Worm (Caenorhabditis elegans) whole organism, young adult: Measurements from ENCODE around the gene ador-1.

Experiments used
- B0019.2 ChIP-seq: fragments of 200-800 bp; sonication (Bioruptor generic); conservative IDR thresholded peaks from 2 replicates; pipeline ENCODE4 v1.3.6; 2022; ENCODE audit warnings: missing genetic modification reagents, missing genetic modification characterization, missing compliant biosample characterization
- C06A6.2 ChIP-seq: fragments of 200-800 bp; sonication (Bioruptor generic); conservative IDR thresholded peaks from 2 replicates; pipeline ENCODE4 v1.3.6; 2022; ENCODE audit warnings: missing genetic modification characterization, missing compliant biosample characterization
- D2030.7 ChIP-seq: fragments of 200-800 bp; sonication (Bioruptor generic); IDR thresholded peaks from 2 replicates; pipeline ENCODE4 v1.3.6; 2022; ENCODE audit warnings: missing genetic modification reagents, missing genetic modification characterization, missing compliant biosample characterization
- F39B2.1 ChIP-seq: fragments of 200-800 bp; sonication (Bioruptor generic); IDR thresholded peaks from 2 replicates; pipeline ENCODE4 v1.3.6; 2022; ENCODE audit warnings: missing genetic modification reagents, missing genetic modification characterization, missing compliant biosample characterization
- F55B11.4 ChIP-seq: sonication (generic microtip); optimal IDR thresholded peaks from 2 replicates; lab custom pipeline; 2016; ENCODE audit warnings: missing compliant biosample characterization, missing genetic modification characterization, borderline replicate concordance; ENCODE audit not compliant: insufficient read depth
- F57C9.4 ChIP-seq: sonication (generic microtip); optimal IDR thresholded peaks from 2 replicates; lab custom pipeline; 2017; ENCODE audit warnings: mild to moderate bottlenecking, missing genetic modification characterization, missing compliant biosample characterization
- Y56A3A.18 ChIP-seq: fragments of 200-800 bp; sonication (Bioruptor generic); IDR thresholded peaks from 2 replicates; pipeline ENCODE4 v1.3.6; 2022; ENCODE audit warnings: missing genetic modification reagents, missing genetic modification characterization, missing compliant biosample characterization
- Y67H2A.10 ChIP-seq: fragments of 200-800 bp; sonication (Bioruptor generic); conservative IDR thresholded peaks from 2 replicates; pipeline ENCODE4 v1.3.6; 2022; ENCODE audit warnings: missing genetic modification reagents, missing genetic modification characterization, missing compliant biosample characterization
- Y79H2A.3 ChIP-seq: fragments of 200-800 bp; sonication (Bioruptor generic); conservative IDR thresholded peaks from 2 replicates; pipeline ENCODE4 v1.3.6; 2022; ENCODE audit warnings: missing genetic modification reagents, missing genetic modification characterization, missing compliant biosample characterization
- ama-1 ChIP-seq, 3 experiments: fragments of 150-350 bp in 1 of 3; sonication (generic microtip) in 2 of 3; optimal IDR thresholded peaks; 2 replicates each; lab custom pipeline; 2014 to 2018; ENCODE audit warnings: missing biosample characterization in 2 of 3, missing genetic modification characterization in 2 of 3, missing genetic modification reagents in 2 of 3
- ccch-3 ChIP-seq: fragments of 200-800 bp; sonication (Bioruptor generic); optimal IDR thresholded peaks from 2 replicates; lab custom pipeline; 2018; ENCODE audit warnings: mild to moderate bottlenecking, missing genetic modification characterization, missing compliant biosample characterization
- ceh-100 ChIP-seq: fragments of 200-800 bp; sonication (Bioruptor generic); IDR thresholded peaks from 2 replicates; pipeline ENCODE4 v1.3.6; 2022; ENCODE audit warnings: missing genetic modification reagents, missing genetic modification characterization, missing compliant biosample characterization
- ceh-27 ChIP-seq: fragments of 200-800 bp; sonication (Bioruptor generic); optimal IDR thresholded peaks from 2 replicates; lab custom pipeline; 2018; ENCODE audit warnings: mild to moderate bottlenecking, missing genetic modification characterization, moderate library complexity, missing compliant biosample characterization
- ceh-58 ChIP-seq: fragments of 200-800 bp; sonication (Bioruptor generic); IDR thresholded peaks from 2 replicates; pipeline ENCODE4 v1.3.6; 2022; ENCODE audit warnings: missing genetic modification characterization, missing compliant biosample characterization
- ceh-79 ChIP-seq: sonication (generic microtip); optimal IDR thresholded peaks from 2 replicates; lab custom pipeline; 2017; ENCODE audit warnings: mild to moderate bottlenecking, missing genetic modification characterization, missing compliant biosample characterization
- chd-7 ChIP-seq: sonication (generic microtip); optimal IDR thresholded peaks from 2 replicates; lab custom pipeline; 2016; ENCODE audit warnings: mild to moderate bottlenecking, missing genetic modification characterization, moderate library complexity, missing compliant biosample characterization
- dpff-1 ChIP-seq: sonication (generic microtip); optimal IDR thresholded peaks from 2 replicates; lab custom pipeline; 2017; ENCODE audit warnings: mild to moderate bottlenecking, missing genetic modification characterization, missing compliant biosample characterization
- dpl-1 ChIP-seq: fragments of 150-350 bp; optimal IDR thresholded peaks from 2 replicates; lab custom pipeline; 2014; ENCODE audit warnings: missing biosample characterization, missing genetic modification reagents, missing genetic modification characterization
- efl-1 ChIP-seq: fragments of 150-350 bp; optimal IDR thresholded peaks from 2 replicates; lab custom pipeline; 2014; ENCODE audit warnings: missing biosample characterization, missing genetic modification reagents, missing genetic modification characterization
- egl-44 ChIP-seq: fragments of 200-800 bp; sonication (Bioruptor generic); IDR thresholded peaks from 2 replicates; pipeline ENCODE4 v1.3.6; 2022; ENCODE audit warnings: missing genetic modification reagents, missing genetic modification characterization, missing compliant biosample characterization
- ekl-4 ChIP-seq: fragments of 200-800 bp; sonication (Bioruptor generic); IDR thresholded peaks from 2 replicates; pipeline ENCODE4 v1.3.6; 2022; ENCODE audit warnings: missing genetic modification reagents, missing genetic modification characterization, missing compliant biosample characterization
- hmg-1.2 ChIP-seq: fragments of 200-800 bp; sonication (Bioruptor generic); IDR thresholded peaks from 2 replicates; pipeline ENCODE4 v1.3.6; 2022; ENCODE audit warnings: missing genetic modification reagents, missing genetic modification characterization, missing compliant biosample characterization
- hsf-1 ChIP-seq: fragments of 200-800 bp; sonication (Bioruptor generic); IDR thresholded peaks from 2 replicates; pipeline ENCODE4 v1.3.6; 2022; ENCODE audit warnings: missing genetic modification reagents, missing genetic modification characterization, missing compliant biosample characterization
- let-526 ChIP-seq: fragments of 200-800 bp; sonication (Bioruptor generic); IDR thresholded peaks from 2 replicates; pipeline ENCODE4 v1.3.6; 2022; ENCODE audit warnings: missing genetic modification reagents, missing genetic modification characterization, missing compliant biosample characterization
- lin-35 ChIP-seq, 3 experiments: fragments of 150-350 bp in 2 of 3; sonication (generic microtip) in 1 of 3; optimal IDR thresholded peaks; 2 replicates each; lab custom pipeline; 2014 to 2018; ENCODE audit warnings: missing biosample characterization in 3 of 3, missing genetic modification characterization in 3 of 3, missing genetic modification reagents in 3 of 3
- lin-54 ChIP-seq: fragments of 200-800 bp; sonication (Bioruptor generic); optimal IDR thresholded peaks from 2 replicates; lab custom pipeline; 2018; ENCODE audit warnings: mild to moderate bottlenecking, missing genetic modification characterization, missing compliant biosample characterization
- madf-3 ChIP-seq: fragments of 200-800 bp; sonication (Bioruptor generic); IDR thresholded peaks from 2 replicates; pipeline ENCODE4 v1.3.6; 2022; ENCODE audit warnings: missing genetic modification reagents, missing genetic modification characterization, missing compliant biosample characterization
- madf-6 ChIP-seq: fragments of 200-800 bp; sonication (Bioruptor generic); IDR thresholded peaks from 2 replicates; pipeline ENCODE4 v1.3.6; 2022; ENCODE audit warnings: missing genetic modification reagents, missing genetic modification characterization, missing compliant biosample characterization
- madf-8 ChIP-seq: fragments of 200-800 bp; sonication (Bioruptor generic); conservative IDR thresholded peaks from 2 replicates; pipeline ENCODE4 v1.3.6; 2022; ENCODE audit warnings: missing genetic modification reagents, missing genetic modification characterization, missing compliant biosample characterization
- mel-28 ChIP-seq: sonication (generic microtip); optimal IDR thresholded peaks from 2 replicates; lab custom pipeline; 2016; ENCODE audit warnings: borderline replicate concordance, mild to moderate bottlenecking, missing genetic modification characterization, missing compliant biosample characterization
- mxl-1 ChIP-seq: sonication (generic microtip); optimal IDR thresholded peaks from 2 replicates; lab custom pipeline; 2016; ENCODE audit warnings: missing genetic modification characterization, missing compliant biosample characterization
- nfya-1 ChIP-seq: sonication (generic microtip); optimal IDR thresholded peaks from 2 replicates; lab custom pipeline; 2017; ENCODE audit warnings: antibody characterized with exemption, missing compliant biosample characterization, missing genetic modification characterization, borderline replicate concordance; ENCODE audit not compliant: insufficient read depth
- nfya-2 ChIP-seq: fragments of 200-800 bp; sonication (Bioruptor generic); IDR thresholded peaks from 2 replicates; pipeline ENCODE4 v1.3.6; 2022; ENCODE audit warnings: missing genetic modification reagents, missing genetic modification characterization, missing compliant biosample characterization
- nhr-90 ChIP-seq: sonication (generic microtip); optimal IDR thresholded peaks from 2 replicates; lab custom pipeline; 2016; ENCODE audit warnings: missing genotype, mild to moderate bottlenecking, missing genetic modification characterization, missing compliant biosample characterization
- pbrm-1 ChIP-seq: fragments of 200-800 bp; sonication (Bioruptor generic); IDR thresholded peaks from 2 replicates; pipeline ENCODE4 v1.3.6; 2022; ENCODE audit warnings: missing genetic modification reagents, missing genetic modification characterization, missing compliant biosample characterization
- rec-8 ChIP-seq, 2 experiments: sonication (generic microtip); optimal IDR thresholded peaks; 2 replicates each; lab custom pipeline; 2016; ENCODE audit warnings: mild to moderate bottlenecking in 2 of 2, missing genetic modification characterization in 2 of 2, missing genetic modification reagents in 2 of 2, missing genotype in 2 of 2, missing biosample characterization in 1 of 2, missing compliant biosample characterization in 1 of 2, moderate library complexity in 1 of 2
- sea-2 ChIP-seq: fragments of 200-800 bp; sonication (Bioruptor generic); IDR thresholded peaks from 2 replicates; pipeline ENCODE4 v1.3.6; 2022; ENCODE audit warnings: missing genetic modification characterization, missing compliant biosample characterization
- snpc-3.4 ChIP-seq: sonication (generic microtip); optimal IDR thresholded peaks from 2 replicates; lab custom pipeline; 2017; ENCODE audit warnings: missing genetic modification characterization, mild to moderate bottlenecking, missing compliant biosample characterization, antibody characterized with exemption, moderate library complexity, missing genotype, missing genetic modification reagents
- unc-130 ChIP-seq: sonication (generic microtip); optimal IDR thresholded peaks from 2 replicates; lab custom pipeline; 2016; ENCODE audit warnings: missing genetic modification reagents, missing genetic modification characterization, missing compliant biosample characterization
- xnd-1 ChIP-seq: sonication (generic microtip); optimal IDR thresholded peaks from 2 replicates; lab custom pipeline; 2016; ENCODE audit warnings: missing genotype, missing genetic modification reagents, missing genetic modification characterization, missing compliant biosample characterization
- ztf-28 ChIP-seq: fragments of 200-800 bp; sonication (Bioruptor generic); IDR thresholded peaks from 2 replicates; pipeline ENCODE4 v1.3.6; 2022; ENCODE audit warnings: missing genetic modification reagents, missing genetic modification characterization, missing compliant biosample characterization

ador-1 gene

DNA sequence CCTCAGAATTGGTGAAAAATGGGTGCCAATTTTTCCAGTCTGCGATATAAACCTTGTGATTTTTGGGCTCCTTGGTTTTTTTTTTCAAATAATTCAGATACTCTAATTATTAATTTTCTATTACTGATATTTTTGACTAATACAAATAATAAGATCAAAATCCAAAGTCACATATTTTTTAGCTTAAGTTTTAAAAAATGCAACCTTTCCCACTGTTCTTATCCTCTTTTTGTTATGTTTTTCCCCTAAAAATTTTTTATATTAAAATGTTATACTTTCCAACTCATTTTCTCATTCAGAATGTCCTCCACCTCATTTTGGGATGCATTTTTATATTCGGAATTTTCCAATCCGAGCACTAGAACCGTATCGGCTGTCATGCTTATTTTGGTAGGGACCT, 28.3 kb upstream of the ador-1 start, which contains the start of gene srx-120 (continued):
- TF ChIP-seq F55B11.4 = no peak
- no peak for TF ChIP-seq ekl-4
- no peak for TF ChIP-seq ceh-27 (GFP tag; lab: Kevin White, UChicago)
- no peak for TF ChIP-seq B0019.2 (GFP tag; lab: Robert Waterston, UW)

ce11 chrII:12527947-12528346, 25.3 kb upstream of the ador-1 start, which contains the start of gene srx-119:
Gene srx-119, plus strand, starts transcription at chrII:12528247.
- no peak for TF ChIP-seq let-526 (GFP tag; lab: Robert Waterston, UW)
- no peak for TF ChIP-seq lin-54
- TF ChIP-seq nfya-1 (tag; lab: Kevin White, UChicago) = no peak
- no peak for TF ChIP-seq Y79H2A.3
- TF ChIP-seq mel-28 = no peak
- TF ChIP-seq unc-130 (GFP tag; lab: Kevin White, UChicago) = no peak

DNA sequence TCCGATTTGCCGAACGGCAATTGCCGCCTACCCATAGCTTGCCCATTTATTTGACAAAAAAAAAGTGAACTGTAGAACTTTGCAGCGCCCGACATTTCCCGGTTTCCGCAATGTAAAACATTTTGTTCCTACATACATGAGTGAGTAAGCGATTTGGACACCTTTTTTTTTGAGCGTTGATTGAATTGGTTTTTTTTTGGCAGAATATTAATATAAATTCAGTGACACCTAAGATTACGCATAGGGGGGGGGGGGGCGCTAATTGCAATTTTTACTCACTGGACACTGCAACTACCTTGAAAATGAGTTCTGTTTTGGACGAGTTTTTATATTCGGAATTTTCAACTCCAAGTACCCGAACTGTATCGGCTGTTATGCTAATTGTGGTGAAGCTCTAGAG, 22.8 kb upstream of the ador-1 start, which contains the start of gene srx-118:
Gene srx-118, plus strand, starts transcription at position 301 of the 400 bp plus-strand sequence.
- TF ChIP-seq egl-44 = no peak
- no peak for TF ChIP-seq mxl-1
- TF ChIP-seq lin-35 (GFP tag; optimal IDR thresholded peaks at IDR 0.05; lab: Kevin White, UChicago) = no peak
- no peak for TF ChIP-seq dpl-1 (GFP tag; lab: Kevin White, UChicago)
- no peak for TF ChIP-seq let-526 (GFP tag; lab: Robert Waterston, UW)

DNA sequence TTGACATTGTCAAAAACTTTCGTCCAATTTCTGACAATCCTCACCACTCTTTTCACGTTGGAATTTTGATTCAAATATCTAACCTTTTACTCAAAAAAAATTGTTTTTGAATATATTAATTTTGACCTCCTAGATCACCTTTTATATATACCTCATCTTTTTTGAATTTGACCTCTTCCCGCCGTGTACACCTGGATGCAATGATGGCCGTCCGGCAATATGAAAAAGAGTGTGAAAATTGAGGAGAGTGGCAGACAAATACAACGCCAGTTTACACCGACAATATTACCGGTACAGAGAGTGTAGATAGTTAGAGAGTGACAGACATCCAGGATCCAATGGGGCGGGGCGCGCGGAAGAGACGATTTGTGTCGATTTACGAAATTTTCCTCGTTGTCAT, 16.9 kb upstream of the ador-1 start, which contains the start of gene ceh-99:
Gene ceh-99, plus strand, starts transcription at position 366 of the 400 bp plus-strand sequence.
- TF ChIP-seq madf-6 (GFP tag; lab: Robert Waterston, UW) = peak; percentile 76
- peak; percentile 11; the same call in 1 of the 2 replicates for TF ChIP-seq hsf-1 (GFP tag; lab: Robert Waterston, UW)
- TF ChIP-seq efl-1 (GFP tag; lab: Kevin White, UChicago) = peak; percentile 73
- no peak for TF ChIP-seq dpff-1 (tag; lab: Kevin White, UChicago)
- TF ChIP-seq Y56A3A.18 (GFP tag; lab: Robert Waterston, UW) = peak; percentile 14; the same call in 1 of the 2 replicates
- no peak for TF ChIP-seq F57C9.4 (tag; lab: Kevin White, UChicago)
- peak; percentile 45; the same call in 1 of the 2 replicates for TF ChIP-seq hmg-1.2 (GFP tag; lab: Robert Waterston, UW)
- TF ChIP-seq madf-3 (GFP tag; lab: Robert Waterston, UW) = 0 out of 2 replicates have a peak, but pooled peaks have one; percentile 42
- TF ChIP-seq pbrm-1 (GFP tag; lab: Robert Waterston, UW) = peak; percentile 53; the same call in 1 of the 2 replicates
- peak; percentile 50; the same call in 1 of the 2 replicates for TF ChIP-seq madf-8 (GFP tag; lab: Robert Waterston, UW)

DNA sequence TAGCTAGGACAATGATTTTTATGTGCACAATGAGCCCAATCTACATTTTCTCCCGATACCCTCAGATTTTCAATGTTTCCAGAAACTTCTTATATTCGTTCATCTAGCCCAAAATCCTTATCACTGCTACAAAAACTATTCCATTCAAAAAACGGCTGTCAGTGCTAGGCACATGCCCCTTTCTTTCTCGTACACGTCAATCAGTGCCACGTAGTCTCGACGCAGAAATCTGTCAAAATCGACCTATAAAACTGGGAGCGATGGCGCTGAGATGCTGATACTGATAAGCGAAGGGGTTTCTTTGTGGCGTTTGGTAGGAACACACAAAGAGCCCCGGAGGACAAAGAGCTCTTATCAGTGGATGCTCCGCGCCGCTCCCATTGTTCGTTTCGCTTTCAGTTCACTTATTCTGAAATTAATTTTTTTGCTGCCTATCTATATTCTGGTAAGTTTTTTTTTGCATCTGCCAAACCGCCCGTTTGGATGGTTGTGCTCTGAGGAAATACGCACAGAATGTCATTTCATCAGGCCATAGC, 16.2 kb upstream of the ador-1 start, which contains the start of gene srh-70:
Gene srh-70, minus strand, starts transcription at position 51 of the 536 bp plus-strand sequence.
- no peak for TF ChIP-seq ceh-79 (tag; lab: Kevin White, UChicago)
- no peak for TF ChIP-seq ceh-27 (GFP tag; lab: Kevin White, UChicago)
- 0 out of 2 replicates have a peak, but pooled peaks have one; percentile 24 for TF ChIP-seq C06A6.2 (GFP tag; lab: Robert Waterston, UW)
- TF ChIP-seq ceh-58 (GFP tag; lab: Robert Waterston, UW) = no peak
- TF ChIP-seq nfya-2 = no peak
- peak; percentile 73 for TF ChIP-seq nhr-90 (tag; lab: Kevin White, UChicago)
- TF ChIP-seq ekl-4 = 0 out of 2 replicates have a peak, but pooled peaks have one; percentile 8
- no peak for TF ChIP-seq rec-8 (tag; optimal IDR thresholded peaks at IDR 0.05; lab: Kevin White, UChicago)
- no peak for TF ChIP-seq F39B2.1
- no peak for TF ChIP-seq ceh-100 (GFP tag; lab: Robert Waterston, UW)
- TF ChIP-seq snpc-3.4 (tag; lab: Kevin White, UChicago) = no peak
- no peak for TF ChIP-seq sea-2 (GFP tag; lab: Robert Waterston, UW)
- TF ChIP-seq xnd-1 = no peak
- TF ChIP-seq ama-1 (optimal IDR thresholded peaks at IDR 0.05; lab: Kevin White, UChicago) = no peak
- no peak for TF ChIP-seq ama-1 (GFP tag; optimal IDR thresholded peaks at IDR 0.05; lab: Kevin White, UChicago)
- no peak for TF ChIP-seq ccch-3 (GFP tag; lab: Kevin White, UChicago)
- TF ChIP-seq Y67H2A.10 (GFP tag; lab: Robert Waterston, UW) = no peak
- TF ChIP-seq dpl-1 (GFP tag; lab: Kevin White, UChicago) = no peak
- no peak for TF ChIP-seq D2030.7 (GFP tag; lab: Robert Waterston, UW)
- no peak for TF ChIP-seq ztf-28
- peak; percentile 76 for TF ChIP-seq chd-7 (tag; lab: Kevin White, UChicago)
